Worm (Caenorhabditis elegans) whole organism, L2 larva: ENCODE results near the gene T03F6.6.

Source experiments
- aly-2 ChIP-seq: fragments of 150-350 bp; optimal IDR thresholded peaks from 2 replicates; lab custom pipeline; 2014; ENCODE audit warnings: missing biosample characterization, missing genetic modification characterization
- ceh-82 ChIP-seq: fragments of 150-350 bp; optimal IDR thresholded peaks from 2 replicates; lab custom pipeline; 2014; ENCODE audit warnings: missing biosample characterization, missing genetic modification characterization
- elt-3 ChIP-seq: sonication (generic microtip); optimal IDR thresholded peaks from 2 replicates; lab custom pipeline; 2017; ENCODE audit warnings: missing biosample characterization, missing genetic modification characterization
- nhr-11 ChIP-seq: fragments of 150-350 bp; optimal IDR thresholded peaks from 2 replicates; lab custom pipeline; 2014; ENCODE audit warnings: missing biosample characterization, missing genetic modification characterization
- sma-9 ChIP-seq, 2 experiments: fragments of 150-350 bp in 1 of 2; sonication (generic microtip) in 1 of 2; optimal IDR thresholded peaks; 2 replicates each; lab custom pipeline; 2014 to 2016; ENCODE audit warnings: missing genetic modification characterization in 2 of 2, mild to moderate bottlenecking in 1 of 2, missing biosample characterization in 1 of 2, missing compliant biosample characterization in 1 of 2, missing genetic modification reagents in 1 of 2, moderate library complexity in 1 of 2
- ztf-11 ChIP-seq: sonication (generic microtip); optimal IDR thresholded peaks from 2 replicates; lab custom pipeline; 2017; ENCODE audit warnings: missing biosample characterization, missing genetic modification characterization

DNA sequence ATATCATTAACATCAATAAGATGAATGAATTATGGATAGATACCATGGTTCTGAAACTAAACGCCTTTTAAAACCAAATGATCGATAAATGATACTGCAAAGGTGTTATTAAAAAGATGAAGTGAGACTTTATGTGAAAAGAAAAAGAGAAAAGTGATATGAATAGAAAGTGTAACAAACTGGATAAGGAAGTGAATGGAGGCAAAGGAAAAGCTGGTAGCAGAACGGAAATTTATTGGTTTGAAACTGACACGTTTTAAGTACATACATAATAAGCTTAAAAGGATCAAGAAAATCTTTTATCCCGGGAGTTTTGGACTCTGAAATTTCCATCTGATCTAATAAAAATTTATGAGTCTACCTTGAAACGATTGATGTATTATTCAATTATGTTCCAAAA is 49.6 kb upstream of the T03F6.6 start, which contains the start of gene bli-5:
- TF ChIP-seq nhr-11 (tag; lab: Kevin White, UChicago) (no peak), ztf-11 (tag; lab: Kevin White, UChicago) (no peak), sma-9 (GFP tag; optimal IDR thresholded peaks at IDR 0.05; lab: Kevin White, UChicago) (no peak), sma-9 (tag; optimal IDR thresholded peaks at IDR 0.05; lab: Kevin White, UChicago) (no peak), ceh-82 (tag; lab: Kevin White, UChicago) (no peak), elt-3 (tag; lab: Kevin White, UChicago) (no peak), aly-2 (tag; lab: Kevin White, UChicago) (no peak)
